Worm (Caenorhabditis elegans) whole organism, L3 larva: ENCODE measurements around the gene mlp-1.

Experiments
- R02D3.7 ChIP-seq: fragments of 150-350 bp; optimal IDR thresholded peaks from 2 replicates; lab custom pipeline; 2014; ENCODE audit warnings: missing biosample characterization, missing genetic modification characterization
- ZK546.5 ChIP-seq: sonication (generic microtip); optimal IDR thresholded peaks from 2 replicates; lab custom pipeline; 2017; ENCODE audit warnings: missing biosample characterization, missing genetic modification characterization
- ceh-16 ChIP-seq: sonication (generic microtip); optimal IDR thresholded peaks from 2 replicates; lab custom pipeline; 2017; ENCODE audit warnings: missing biosample characterization, missing genetic modification characterization
- ceh-28 ChIP-seq: fragments of 150-350 bp; optimal IDR thresholded peaks from 2 replicates; lab custom pipeline; 2014; ENCODE audit warnings: missing biosample characterization, missing genetic modification reagents, missing genetic modification characterization
- ceh-82 ChIP-seq: fragments of 150-350 bp; optimal IDR thresholded peaks from 2 replicates; lab custom pipeline; 2014; ENCODE audit warnings: missing biosample characterization, missing genetic modification characterization
- daf-12 ChIP-seq: fragments of 150-350 bp; optimal IDR thresholded peaks from 2 replicates; lab custom pipeline; 2014; ENCODE audit warnings: missing biosample characterization, missing genetic modification reagents, missing genetic modification characterization
- egl-27 ChIP-seq: sonication (generic microtip); optimal IDR thresholded peaks from 4 replicates; lab custom pipeline; 2017; ENCODE audit warnings: missing biosample characterization, missing genetic modification reagents, missing genetic modification characterization
- egl-5 ChIP-seq: fragments of 150-350 bp; optimal IDR thresholded peaks from 2 replicates; lab custom pipeline; 2017; ENCODE audit warnings: missing biosample characterization, missing genetic modification reagents, missing genetic modification characterization, inconsistent platforms
- elt-1 ChIP-seq: fragments of 150-350 bp; optimal IDR thresholded peaks from 2 replicates; lab custom pipeline; 2014; ENCODE audit warnings: missing biosample characterization, missing genetic modification characterization
- elt-2 ChIP-seq: sonication (generic microtip); optimal IDR thresholded peaks from 2 replicates; lab custom pipeline; 2016; ENCODE audit warnings: missing genetic modification reagents, mild to moderate bottlenecking, missing genetic modification characterization, missing compliant biosample characterization
- elt-3 ChIP-seq, 3 experiments: fragments of 150-350 bp in 1 of 3; sonication (generic microtip) in 2 of 3; optimal IDR thresholded peaks; 2 replicates in 2 of 3; 4 replicates in 1 of 3; lab custom pipeline; 2014 to 2017; ENCODE audit warnings: missing biosample characterization in 3 of 3, missing genetic modification characterization in 3 of 3
- eor-1 ChIP-seq, 2 experiments: fragments of 150-350 bp; optimal IDR thresholded peaks; 2 replicates each; lab custom pipeline; 2014 to 2018; ENCODE audit warnings: missing biosample characterization in 2 of 2, missing genetic modification characterization in 2 of 2
- fkh-10 ChIP-seq: sonication (generic microtip); optimal IDR thresholded peaks from 2 replicates; lab custom pipeline; 2017; ENCODE audit warnings: missing biosample characterization, missing genetic modification reagents, missing genetic modification characterization
- fos-1 ChIP-seq: fragments of 150-350 bp; optimal IDR thresholded peaks from 2 replicates; lab custom pipeline; 2014; ENCODE audit warnings: missing biosample characterization, missing genetic modification characterization
- jun-1 ChIP-seq: fragments of 150-350 bp; optimal IDR thresholded peaks from 2 replicates; lab custom pipeline; 2014; ENCODE audit warnings: missing biosample characterization, missing genetic modification reagents, missing genetic modification characterization
- lin-39 ChIP-seq: fragments of 150-350 bp; optimal IDR thresholded peaks from 2 replicates; lab custom pipeline; 2018; ENCODE audit warnings: missing biosample characterization, missing genetic modification reagents, missing genetic modification characterization
- lsy-12 ChIP-seq: sonication (generic microtip); optimal IDR thresholded peaks from 2 replicates; lab custom pipeline; 2016; ENCODE audit warnings: mild to moderate bottlenecking, missing genetic modification characterization, missing compliant biosample characterization
- mdl-1 ChIP-seq: fragments of 150-350 bp; optimal IDR thresholded peaks from 2 replicates; lab custom pipeline; 2014; ENCODE audit warnings: missing biosample characterization, missing genetic modification characterization
- mml-1 ChIP-seq: fragments of 150-350 bp; sonication (generic microtip); optimal IDR thresholded peaks from 3 replicates; lab custom pipeline; 2014; ENCODE audit warnings: missing biosample characterization, missing genetic modification characterization
- nfya-1 ChIP-seq: sonication (generic microtip); optimal IDR thresholded peaks from 2 replicates; lab custom pipeline; 2017; ENCODE audit warnings: missing genetic modification characterization, mild to moderate bottlenecking, missing compliant biosample characterization, antibody characterized with exemption, moderate library complexity; ENCODE audit not compliant: insufficient read depth
- nhr-11 ChIP-seq: fragments of 150-350 bp; optimal IDR thresholded peaks from 2 replicates; lab custom pipeline; 2014; ENCODE audit warnings: missing biosample characterization, missing genetic modification characterization
- nhr-12 ChIP-seq: fragments of 150-350 bp; optimal IDR thresholded peaks from 2 replicates; lab custom pipeline; 2014; ENCODE audit warnings: missing biosample characterization, missing genetic modification characterization
- nhr-23 ChIP-seq: fragments of 150-350 bp; optimal IDR thresholded peaks from 2 replicates; lab custom pipeline; 2014; ENCODE audit warnings: missing biosample characterization, missing genetic modification reagents, missing genetic modification characterization
- nhr-237 ChIP-seq: fragments of 150-350 bp; optimal IDR thresholded peaks from 2 replicates; lab custom pipeline; 2014; ENCODE audit warnings: missing biosample characterization, missing genetic modification characterization
- nhr-25 ChIP-seq: sonication (generic microtip); optimal IDR thresholded peaks from 2 replicates; lab custom pipeline; 2017; ENCODE audit warnings: missing biosample characterization, missing genetic modification characterization
- nhr-28 ChIP-seq: fragments of 150-350 bp; optimal IDR thresholded peaks from 2 replicates; lab custom pipeline; 2014; ENCODE audit warnings: missing biosample characterization, missing genetic modification characterization
- nhr-43 ChIP-seq: sonication (generic microtip); optimal IDR thresholded peaks from 2 replicates; lab custom pipeline; 2016; ENCODE audit warnings: mild to moderate bottlenecking, missing genetic modification characterization, missing compliant biosample characterization; ENCODE audit not compliant: poor library complexity, severe bottlenecking
- nhr-76 ChIP-seq: fragments of 150-350 bp; sonication (generic microtip); optimal IDR thresholded peaks from 5 replicates; lab custom pipeline; 2014; ENCODE audit warnings: missing biosample characterization, missing genetic modification characterization
- nhr-77 ChIP-seq: fragments of 150-350 bp; optimal IDR thresholded peaks from 2 replicates; lab custom pipeline; 2014; ENCODE audit warnings: missing biosample characterization, missing genetic modification characterization
- pha-4 ChIP-seq: fragments of 150-350 bp; optimal IDR thresholded peaks from 2 replicates; lab custom pipeline; 2014; ENCODE audit warnings: missing biosample characterization, missing genetic modification reagents, missing genetic modification characterization
- pqm-1 ChIP-seq: fragments of 150-350 bp; optimal IDR thresholded peaks from 2 replicates; lab custom pipeline; 2017; ENCODE audit warnings: missing biosample characterization, missing genetic modification characterization, inconsistent platforms
- sea-2 ChIP-seq: fragments of 150-350 bp; sonication (generic microtip); optimal IDR thresholded peaks from 4 replicates; lab custom pipeline; 2014; ENCODE audit warnings: missing biosample characterization, missing genetic modification reagents, missing genetic modification characterization
- skn-1 ChIP-seq: fragments of 150-350 bp; optimal IDR thresholded peaks from 2 replicates; lab custom pipeline; 2014; ENCODE audit warnings: missing biosample characterization, missing genetic modification characterization
- unc-39 ChIP-seq: sonication (generic microtip); optimal IDR thresholded peaks from 4 replicates; lab custom pipeline; 2017; ENCODE audit warnings: missing biosample characterization, missing genetic modification characterization
- unc-62 ChIP-seq: fragments of 150-350 bp; sonication (generic microtip); optimal IDR thresholded peaks from 4 replicates; lab custom pipeline; 2014; ENCODE audit warnings: missing biosample characterization, missing genetic modification reagents, missing genetic modification characterization
- zag-1 ChIP-seq: fragments of 150-350 bp; optimal IDR thresholded peaks from 2 replicates; lab custom pipeline; 2014; ENCODE audit warnings: missing biosample characterization, missing genetic modification characterization
- ztf-11 ChIP-seq: fragments of 150-350 bp; optimal IDR thresholded peaks from 2 replicates; lab custom pipeline; 2014; ENCODE audit warnings: missing biosample characterization, missing genetic modification characterization
- ztf-4 ChIP-seq: fragments of 150-350 bp; optimal IDR thresholded peaks from 2 replicates; lab custom pipeline; 2014; ENCODE audit warnings: missing biosample characterization, missing genetic modification characterization

Gene mlp-1

DNA sequence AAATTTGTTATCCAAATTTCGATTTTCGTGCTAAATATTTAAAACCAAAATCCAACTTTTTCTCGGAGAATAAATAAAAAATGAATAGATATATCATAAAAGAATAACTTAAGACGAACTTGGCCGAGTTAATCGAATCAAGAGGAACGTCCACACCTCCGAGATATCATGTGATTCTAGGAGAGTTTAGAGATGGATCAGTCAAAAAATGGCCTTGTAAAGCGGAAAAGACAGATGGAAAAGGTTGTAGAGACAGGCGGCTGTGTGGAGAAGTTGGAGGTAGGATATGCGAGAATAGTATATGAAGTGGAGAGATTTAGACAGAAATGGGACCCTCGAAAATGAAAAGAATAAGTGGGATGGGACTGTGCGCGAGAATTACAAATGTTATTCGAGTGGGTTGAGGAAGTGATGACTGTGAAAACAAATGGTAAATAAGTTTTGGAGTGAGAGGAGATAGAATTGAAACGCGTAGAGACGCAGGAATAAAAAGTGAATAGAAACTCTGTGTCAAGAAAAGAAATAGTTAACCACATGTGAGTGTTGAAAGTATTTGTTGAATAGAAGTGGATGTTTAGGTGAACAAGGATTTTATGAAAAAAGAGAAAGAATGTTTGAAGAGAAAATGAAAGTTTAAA is 8.0 kb upstream of the mlp-1 start:
- TF ChIP-seq nhr-25 (tag; lab: Kevin White, UChicago) (peak; percentile 55), nhr-76 (tag; lab: Kevin White, UChicago) (no peak), pqm-1 (no peak), egl-27 (no peak), fkh-10 (GFP tag; lab: Kevin White, UChicago) (no peak), pha-4 (tag; lab: Kevin White, UChicago) (peak; percentile 46), nhr-23 (tag; lab: Kevin White, UChicago) (peak; percentile 20)
- TF ChIP-seq, all 47 proteins: peak for 3

DNA sequence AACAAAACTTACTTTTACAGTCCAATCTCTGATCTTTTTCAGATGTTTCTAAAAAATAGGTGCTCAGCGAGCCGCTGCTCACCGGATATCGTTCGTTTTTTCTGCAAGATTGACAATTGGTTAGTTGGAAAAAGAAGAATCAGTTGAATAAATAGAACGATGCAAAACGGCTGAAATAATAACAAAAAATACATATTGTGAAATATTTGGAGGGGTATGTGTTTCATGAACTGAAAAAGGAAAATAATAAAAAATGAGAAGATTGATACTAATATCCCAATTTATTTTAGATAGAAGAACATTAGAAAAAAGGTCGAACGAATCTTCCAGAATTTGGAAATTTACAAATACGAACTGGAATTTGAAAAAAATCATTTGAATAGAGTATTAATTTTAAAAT is 7.2 kb upstream of the mlp-1 start, which contains the start of gene frm-2:
Gene frm-2, minus strand, starts transcription at position 101 of the 400 bp plus-strand sequence.
- no peak for TF ChIP-seq elt-1 (tag; lab: Kevin White, UChicago)
- no peak for TF ChIP-seq skn-1 (tag; lab: Kevin White, UChicago)
- no peak for TF ChIP-seq eor-1 (tag; optimal IDR thresholded peaks at IDR 0.05; lab: Kevin White, UChicago)
- no peak for TF ChIP-seq nhr-25 (tag; lab: Kevin White, UChicago)
- TF ChIP-seq mdl-1 (tag; lab: Kevin White, UChicago): no peak
- no peak for TF ChIP-seq R02D3.7 (tag; lab: Kevin White, UChicago)
- no peak for TF ChIP-seq nhr-11 (tag; lab: Kevin White, UChicago)
- TF ChIP-seq nhr-43 (tag; lab: Kevin White, UChicago): no peak
- no peak for TF ChIP-seq sea-2
- no peak for TF ChIP-seq daf-12
- no peak for TF ChIP-seq ceh-82 (tag; lab: Kevin White, UChicago)
- TF ChIP-seq zag-1 (tag; lab: Kevin White, UChicago): no peak
- TF ChIP-seq ztf-11 (tag; lab: Kevin White, UChicago): no peak
- no peak for TF ChIP-seq elt-3 (tag; optimal IDR thresholded peaks at IDR 0.05; lab: Kevin White, UChicago)
- no peak for TF ChIP-seq fos-1 (tag; lab: Kevin White, UChicago)
- no peak for TF ChIP-seq egl-5 (tag; lab: Kevin White, UChicago)
- no peak for TF ChIP-seq nhr-12 (tag; lab: Kevin White, UChicago)
- TF ChIP-seq nhr-77: no peak
- TF ChIP-seq nhr-23 (tag; lab: Kevin White, UChicago): no peak

DNA sequence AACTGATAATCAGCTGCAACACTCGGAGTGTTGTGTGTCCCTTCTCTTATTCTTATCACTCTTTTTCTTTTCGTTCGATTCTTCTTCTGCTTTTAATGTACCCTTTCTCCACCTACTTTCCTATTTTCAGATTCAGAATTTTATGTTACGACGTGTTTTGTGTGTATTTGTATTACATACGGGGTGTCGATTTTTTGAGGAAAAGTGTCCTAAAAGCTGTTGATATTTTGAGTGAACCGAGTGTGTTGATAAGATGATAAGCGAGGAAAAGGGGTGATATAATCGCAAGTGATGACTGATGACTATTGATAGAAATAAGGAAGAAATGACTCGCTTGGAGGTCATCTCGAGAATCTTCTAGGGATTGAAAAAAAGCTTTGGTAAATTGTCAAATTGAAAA is 6.6 kb upstream of the mlp-1 start:
- TF ChIP-seq unc-39: no peak
- no peak for TF ChIP-seq ceh-16 (tag; lab: Kevin White, UChicago)
- no peak for TF ChIP-seq nhr-43 (tag; lab: Kevin White, UChicago)
- TF ChIP-seq ceh-28 (tag; lab: Kevin White, UChicago): no peak
- no peak for TF ChIP-seq eor-1 (tag; optimal IDR thresholded peaks at IDR 0.05; lab: Kevin White, UChicago)
- TF ChIP-seq nhr-237 (tag; lab: Kevin White, UChicago): no peak
- TF ChIP-seq ztf-11 (tag; lab: Kevin White, UChicago): no peak
- TF ChIP-seq lin-39 (tag; lab: Kevin White, UChicago): no peak
- TF ChIP-seq ztf-4: no peak
- peak; percentile 85 for TF ChIP-seq pqm-1
- TF ChIP-seq ZK546.5: no peak
- no peak for TF ChIP-seq unc-62 (GFP tag; lab: Kevin White, UChicago)
- TF ChIP-seq R02D3.7 (tag; lab: Kevin White, UChicago): no peak
- no peak for TF ChIP-seq daf-12
- TF ChIP-seq elt-2 (tag; lab: Kevin White, UChicago): peak; percentile 88
- TF ChIP-seq elt-3 (tag; optimal IDR thresholded peaks at IDR 0.05; lab: Kevin White, UChicago): no peak
- TF ChIP-seq skn-1 (tag; lab: Kevin White, UChicago): peak; percentile 83
- no peak for TF ChIP-seq nhr-12 (tag; lab: Kevin White, UChicago)
- TF ChIP-seq nfya-1: no peak
- TF ChIP-seq nhr-77: no peak
- peak; percentile 50 for TF ChIP-seq jun-1
- no peak for TF ChIP-seq lsy-12 (tag; lab: Kevin White, UChicago)
- no peak for TF ChIP-seq mml-1 (tag; lab: Kevin White, UChicago)
- TF ChIP-seq pha-4 (tag; lab: Kevin White, UChicago): peak; percentile 1
- no peak for TF ChIP-seq egl-27
- TF ChIP-seq nhr-28 (tag; lab: Kevin White, UChicago): no peak
- TF ChIP-seq elt-1 (tag; lab: Kevin White, UChicago): no peak
